Fruit fly (Drosophila melanogaster): ENCODE measurements around the gene CG13801.

CG13801 gene

dm6 chr3L:2411564-2412080, 51.3 kb downstream of the CG13801 start (continued):
- TF ChIP-seq CG8119 (GFP tag; IDR thresholded peaks at IDR 0.05): peak; percentile 65; the same call in 2 of the 3 replicates
- TF ChIP-seq acj6 (GFP tag; optimal IDR thresholded peaks at IDR 0.05): peak; percentile 61
- TF ChIP-seq OdsH (GFP tag; optimal IDR thresholded peaks at IDR 0.05): peak; percentile 58
- no peak for TF ChIP-seq fd85E (GFP tag; optimal IDR thresholded peaks at IDR 0.05)
- TF ChIP-seq CG8319 (GFP tag; optimal IDR thresholded peaks at IDR 0.05): no peak
- TF ChIP-seq fkh (GFP tag; optimal IDR thresholded peaks at IDR 0.05): no peak
- TF ChIP-seq Eip78C (GFP tag): peak; percentile 95
- 0 out of 2 replicates have a peak, but pooled peaks have one; percentile 10 for TF ChIP-seq CG11294 (GFP tag; IDR thresholded peaks at IDR 0.05)
- TF ChIP-seq topi (GFP tag; optimal IDR thresholded peaks at IDR 0.05): peak; percentile 64
- peak; percentile 22; the same call in 1 of the 2 replicates for TF ChIP-seq Gug (GFP tag; IDR thresholded peaks at IDR 0.05)
- no peak for TF ChIP-seq Ets21C (GFP tag; optimal IDR thresholded peaks at IDR 0.05)
- TF ChIP-seq Sox15 (GFP tag; optimal IDR thresholded peaks at IDR 0.05): no peak
- peak; percentile 64 for TF ChIP-seq CG32006 (GFP tag; optimal IDR thresholded peaks at IDR 0.05)
- peak; percentile 70 for TF ChIP-seq esn (GFP tag; optimal IDR thresholded peaks at IDR 0.05)
